Fruit fly (Drosophila melanogaster) whole organism, adult: Measurements from ENCODE around the gene Ppcs.

Experiments
- CG11617 ChIP-seq: fragments of 200-800 bp; sonication (Bioruptor generic); optimal IDR thresholded peaks from 2 replicates; lab custom pipeline; 2017; ENCODE audit warnings: mild to moderate bottlenecking, missing biosample characterization, missing genetic modification reagents, missing genetic modification characterization
- CG12768 ChIP-seq: fragments of 200-800 bp; sonication (Bioruptor generic); optimal IDR thresholded peaks from 2 replicates; lab custom pipeline; 2017; ENCODE audit warnings: missing biosample characterization, missing genetic modification characterization, mild to moderate bottlenecking, moderate library complexity, missing genetic modification reagents
- CG7045 ChIP-seq: fragments of 200-800 bp; sonication (Bioruptor generic); optimal IDR thresholded peaks from 2 replicates; lab custom pipeline; 2017; ENCODE audit warnings: missing biosample characterization, mild to moderate bottlenecking, missing genetic modification characterization
- Clk ChIP-seq: fragments of 200-800 bp; sonication (Bioruptor generic); optimal IDR thresholded peaks from 2 replicates; lab custom pipeline; 2017; ENCODE audit warnings: missing biosample characterization, missing genetic modification characterization
- bab1 ChIP-seq: fragments of 200-800 bp; sonication (Bioruptor generic); optimal IDR thresholded peaks from 3 replicates; lab custom pipeline; 2019; ENCODE audit warnings: missing biosample characterization, mild to moderate bottlenecking, missing genetic modification characterization, moderate library complexity
- kay ChIP-seq: fragments of 200-800 bp; sonication (Bioruptor generic); peaks from one replicate; lab custom pipeline; 2016; ENCODE audit warnings: missing biosample characterization, missing genetic modification characterization, borderline replicate concordance

DNA sequence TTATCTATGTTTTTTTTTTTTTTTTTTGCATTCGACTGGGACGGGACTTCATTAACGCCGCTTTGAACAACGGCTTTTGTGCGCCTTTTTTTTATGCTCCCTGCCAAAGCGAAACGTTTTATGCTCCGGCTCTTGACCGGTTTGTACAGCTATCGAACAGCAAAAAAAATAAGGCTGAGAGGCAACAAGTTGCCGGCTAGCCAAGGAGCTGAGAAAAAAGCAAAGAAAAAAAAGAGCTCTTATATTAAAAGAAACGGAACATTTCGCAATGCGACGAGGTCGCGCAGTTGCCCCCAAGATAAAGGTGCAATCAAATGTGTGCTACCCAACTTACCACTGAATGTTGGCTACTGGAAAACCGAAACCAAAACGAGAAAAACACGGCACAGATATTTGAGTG, 41.3 kb downstream of the Ppcs start:
- TF ChIP-seq CG11617 (GFP tag; lab: Kevin White, UChicago), result no peak
- TF ChIP-seq kay (GFP tag; lab: Kevin White, UChicago), result no peak
- no peak for TF ChIP-seq bab1 (GFP tag; lab: Kevin White, UChicago)
- no peak for TF ChIP-seq Clk (GFP tag; lab: Kevin White, UChicago)
- TF ChIP-seq CG7045 (GFP tag; lab: Kevin White, UChicago), result no peak
- TF ChIP-seq CG12768 (GFP tag; lab: Kevin White, UChicago), result no peak
